Worm (Caenorhabditis elegans) whole organism, late embryonic: Measurements from ENCODE around the gene best-2.

ENCODE experiments used
- C08G9.2 ChIP-seq: sonication (generic microtip); optimal IDR thresholded peaks from 2 replicates; lab custom pipeline; 2016; ENCODE audit warnings: mild to moderate bottlenecking, missing genetic modification characterization, moderate library complexity, missing compliant biosample characterization
- K02D7.2 ChIP-seq: sonication (generic microtip); optimal IDR thresholded peaks from 2 replicates; lab custom pipeline; 2017; ENCODE audit warnings: mild to moderate bottlenecking, missing genetic modification characterization, missing compliant biosample characterization
- T23F11.4 ChIP-seq: fragments of 200-800 bp; sonication (Bioruptor generic); optimal IDR thresholded peaks from 2 replicates; lab custom pipeline; 2018; ENCODE audit warnings: mild to moderate bottlenecking, missing genetic modification characterization, missing compliant biosample characterization
- Y22D7AL.16 ChIP-seq: sonication (generic microtip); optimal IDR thresholded peaks from 2 replicates; lab custom pipeline; 2016; ENCODE audit warnings: missing genetic modification characterization, missing compliant biosample characterization
- ahr-1 ChIP-seq: sonication (generic microtip); optimal IDR thresholded peaks from 2 replicates; lab custom pipeline; 2016; ENCODE audit warnings: missing genetic modification characterization, missing compliant biosample characterization
- ama-1 ChIP-seq: fragments of 150-350 bp; optimal IDR thresholded peaks from 2 replicates; lab custom pipeline; 2014
- ceh-14 ChIP-seq: sonication (generic microtip); optimal IDR thresholded peaks from 2 replicates; lab custom pipeline; 2016; ENCODE audit warnings: missing genotype, missing genetic modification characterization, missing compliant biosample characterization
- ceh-2 ChIP-seq: sonication (generic microtip); optimal IDR thresholded peaks from 2 replicates; lab custom pipeline; 2016; ENCODE audit warnings: missing genotype, missing genetic modification characterization, missing compliant biosample characterization
- ceh-22 ChIP-seq: sonication (generic microtip); optimal IDR thresholded peaks from 2 replicates; lab custom pipeline; 2017; ENCODE audit warnings: missing biosample characterization, missing genetic modification characterization
- ceh-24 ChIP-seq: sonication (generic microtip); optimal IDR thresholded peaks from 2 replicates; lab custom pipeline; 2016; ENCODE audit warnings: mild to moderate bottlenecking, missing genetic modification characterization, missing compliant biosample characterization
- ceh-30 ChIP-seq: fragments of 150-350 bp; optimal IDR thresholded peaks from 2 replicates; lab custom pipeline; 2014; ENCODE audit warnings: missing biosample characterization, missing genetic modification characterization
- ceh-45 ChIP-seq: fragments of 200-800 bp; sonication (Bioruptor generic); IDR thresholded peaks from 2 replicates; pipeline ENCODE4 v1.3.6; 2022; ENCODE audit warnings: missing genetic modification reagents, missing genetic modification characterization, missing compliant biosample characterization
- ceh-48 ChIP-seq: sonication (generic microtip); optimal IDR thresholded peaks from 2 replicates; lab custom pipeline; 2016; ENCODE audit warnings: missing genetic modification characterization, inconsistent platforms, missing compliant biosample characterization
- ceh-6 ChIP-seq: fragments of 200-800 bp; sonication (Bioruptor generic); optimal IDR thresholded peaks from 2 replicates; lab custom pipeline; 2018; ENCODE audit warnings: mild to moderate bottlenecking, missing genetic modification characterization, missing compliant biosample characterization
- ceh-9 ChIP-seq: sonication (generic microtip); optimal IDR thresholded peaks from 2 replicates; lab custom pipeline; 2016; ENCODE audit warnings: mild to moderate bottlenecking, missing genetic modification characterization, inconsistent platforms, missing compliant biosample characterization
- dve-1 ChIP-seq: sonication (generic microtip); optimal IDR thresholded peaks from 2 replicates; lab custom pipeline; 2017; ENCODE audit warnings: antibody characterized with exemption, mild to moderate bottlenecking, missing genetic modification characterization, missing compliant biosample characterization
- elt-2 ChIP-seq: sonication (generic microtip); optimal IDR thresholded peaks from 2 replicates; lab custom pipeline; 2016; ENCODE audit warnings: missing genetic modification reagents, missing genetic modification characterization, missing compliant biosample characterization
- ets-4 ChIP-seq: sonication (generic microtip); optimal IDR thresholded peaks from 2 replicates; lab custom pipeline; 2016; ENCODE audit warnings: missing genetic modification characterization, missing compliant biosample characterization
- fax-1 ChIP-seq: sonication (generic microtip); optimal IDR thresholded peaks from 2 replicates; lab custom pipeline; 2016; ENCODE audit warnings: missing genotype, missing genetic modification characterization, missing compliant biosample characterization
- gmeb-2 ChIP-seq: sonication (generic microtip); optimal IDR thresholded peaks from 2 replicates; lab custom pipeline; 2016; ENCODE audit warnings: missing genetic modification characterization, inconsistent platforms, missing compliant biosample characterization
- hlh-13 ChIP-seq: fragments of 200-800 bp; sonication (Bioruptor generic); optimal IDR thresholded peaks from 2 replicates; lab custom pipeline; 2018; ENCODE audit warnings: mild to moderate bottlenecking, missing genetic modification characterization, missing compliant biosample characterization
- hlh-6 ChIP-seq: sonication (generic microtip); optimal IDR thresholded peaks from 2 replicates; lab custom pipeline; 2016; ENCODE audit warnings: missing genotype, missing genetic modification characterization, missing compliant biosample characterization
- lin-11 ChIP-seq: fragments of 200-800 bp; sonication (Bioruptor generic); optimal IDR thresholded peaks from 2 replicates; lab custom pipeline; 2018; ENCODE audit warnings: mild to moderate bottlenecking, missing genetic modification characterization, missing compliant biosample characterization
- npax-4 ChIP-seq: sonication (generic microtip); optimal IDR thresholded peaks from 2 replicates; lab custom pipeline; 2016; ENCODE audit warnings: missing genetic modification characterization, missing compliant biosample characterization
- odd-2 ChIP-seq: sonication (generic microtip); optimal IDR thresholded peaks from 2 replicates; lab custom pipeline; 2017; ENCODE audit warnings: antibody characterized with exemption, mild to moderate bottlenecking, missing genetic modification characterization, missing compliant biosample characterization
- pha-2 ChIP-seq: sonication (generic microtip); optimal IDR thresholded peaks from 2 replicates; lab custom pipeline; 2017; ENCODE audit warnings: mild to moderate bottlenecking, missing genetic modification characterization, missing compliant biosample characterization
- pha-4 ChIP-seq: fragments of 150-350 bp; optimal IDR thresholded peaks from 2 replicates; lab custom pipeline; 2018; ENCODE audit warnings: missing biosample characterization, missing genetic modification reagents, missing genetic modification characterization
- pros-1 ChIP-seq: fragments of 150-350 bp; optimal IDR thresholded peaks from 2 replicates; lab custom pipeline; 2014; ENCODE audit warnings: missing biosample characterization, missing genetic modification reagents, missing genetic modification characterization
- sdc-2 ChIP-seq: sonication (generic microtip); optimal IDR thresholded peaks from 2 replicates; lab custom pipeline; 2016; ENCODE audit warnings: missing genotype, missing genetic modification characterization, missing compliant biosample characterization
- sox-4 ChIP-seq: sonication (generic microtip); optimal IDR thresholded peaks from 2 replicates; lab custom pipeline; 2017; ENCODE audit warnings: mild to moderate bottlenecking, missing genetic modification characterization, inconsistent platforms, missing compliant biosample characterization
- tbx-2 ChIP-seq: sonication (generic microtip); optimal IDR thresholded peaks from 2 replicates; lab custom pipeline; 2016; ENCODE audit warnings: missing genetic modification characterization, missing compliant biosample characterization
- tbx-7 ChIP-seq: sonication (generic microtip); optimal IDR thresholded peaks from 2 replicates; lab custom pipeline; 2016; ENCODE audit warnings: missing genotype, missing genetic modification characterization, missing compliant biosample characterization
- unc-3 ChIP-seq, 2 experiments: fragments of 200-800 bp in 1 of 2; sonication (Bioruptor generic) in 1 of 2; sonication (generic microtip) in 1 of 2; conservative IDR thresholded peaks in 1 of 2; optimal IDR thresholded peaks in 1 of 2; 2 replicates each; pipeline versions ENCODE4 v1.3.6 to Lab custom; 2016 to 2022; ENCODE audit warnings: missing compliant biosample characterization in 2 of 2, missing genetic modification characterization in 2 of 2, missing genetic modification reagents in 1 of 2
- unc-55 ChIP-seq: sonication (generic microtip); optimal IDR thresholded peaks from 2 replicates; lab custom pipeline; 2017; ENCODE audit warnings: missing biosample characterization, missing genetic modification reagents, missing genetic modification characterization
- unc-86 ChIP-seq: sonication (generic microtip); optimal IDR thresholded peaks from 2 replicates; lab custom pipeline; 2016; ENCODE audit warnings: missing genetic modification characterization, missing compliant biosample characterization
- zip-5 ChIP-seq: sonication (generic microtip); optimal IDR thresholded peaks from 2 replicates; lab custom pipeline; 2016; ENCODE audit warnings: missing genetic modification characterization, missing compliant biosample characterization
- ztf-16 ChIP-seq: sonication (generic microtip); optimal IDR thresholded peaks from 2 replicates; lab custom pipeline; 2017; ENCODE audit warnings: missing genetic modification characterization, missing compliant biosample characterization

The best-2 gene

DNA sequence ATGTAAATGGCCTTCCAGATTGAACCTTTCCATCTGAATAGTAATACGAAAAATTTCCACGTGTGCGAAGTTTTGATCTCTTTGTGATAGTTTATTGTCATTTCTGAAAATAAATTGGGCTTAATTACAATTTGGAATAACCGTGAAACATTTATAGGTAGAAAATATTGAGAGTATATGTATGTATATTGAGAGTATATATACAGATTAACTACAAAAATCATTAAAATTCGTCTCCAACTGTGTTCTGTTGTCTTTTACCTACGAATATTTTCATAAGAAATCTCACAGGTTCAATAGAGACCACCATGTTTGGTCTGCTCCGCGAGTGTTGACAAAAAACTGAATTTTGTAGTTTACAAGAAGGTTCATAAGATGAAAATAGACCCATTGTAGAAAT lies at the start of gene best-2:
TSS of gene best-2 (minus strand) at position 101 of the 400 bp plus-strand sequence.
- no peak for TF ChIP-seq ceh-30 (tag; lab: Kevin White, UChicago)
- TF ChIP-seq dve-1: no peak
- TF ChIP-seq hlh-13 (GFP tag; lab: Kevin White, UChicago): no peak
- no peak for TF ChIP-seq unc-3 (GFP tag; conservative IDR thresholded peaks at IDR 0.05; lab: Robert Waterston, UW)
- TF ChIP-seq unc-3 (tag; optimal IDR thresholded peaks at IDR 0.05; lab: Kevin White, UChicago): no peak
- TF ChIP-seq T23F11.4: no peak
- no peak for TF ChIP-seq ceh-24 (tag; lab: Kevin White, UChicago)
- TF ChIP-seq ceh-6 (GFP tag; lab: Kevin White, UChicago): no peak
- TF ChIP-seq unc-55: no peak
- no peak for TF ChIP-seq ceh-14 (tag; lab: Kevin White, UChicago)
- TF ChIP-seq tbx-7 (tag; lab: Kevin White, UChicago): no peak
- no peak for TF ChIP-seq fax-1 (tag; lab: Kevin White, UChicago)
- TF ChIP-seq ceh-9: no peak
- TF ChIP-seq ahr-1 (tag; lab: Kevin White, UChicago): no peak
- TF ChIP-seq elt-2: no peak
- TF ChIP-seq npax-4 (tag; lab: Kevin White, UChicago): no peak
- TF ChIP-seq sox-4 (tag; lab: Kevin White, UChicago): no peak
- TF ChIP-seq hlh-6 (tag; lab: Kevin White, UChicago): no peak
- no peak for TF ChIP-seq unc-86 (tag; lab: Kevin White, UChicago)
- TF ChIP-seq K02D7.2: no peak
- no peak for TF ChIP-seq C08G9.2

DNA sequence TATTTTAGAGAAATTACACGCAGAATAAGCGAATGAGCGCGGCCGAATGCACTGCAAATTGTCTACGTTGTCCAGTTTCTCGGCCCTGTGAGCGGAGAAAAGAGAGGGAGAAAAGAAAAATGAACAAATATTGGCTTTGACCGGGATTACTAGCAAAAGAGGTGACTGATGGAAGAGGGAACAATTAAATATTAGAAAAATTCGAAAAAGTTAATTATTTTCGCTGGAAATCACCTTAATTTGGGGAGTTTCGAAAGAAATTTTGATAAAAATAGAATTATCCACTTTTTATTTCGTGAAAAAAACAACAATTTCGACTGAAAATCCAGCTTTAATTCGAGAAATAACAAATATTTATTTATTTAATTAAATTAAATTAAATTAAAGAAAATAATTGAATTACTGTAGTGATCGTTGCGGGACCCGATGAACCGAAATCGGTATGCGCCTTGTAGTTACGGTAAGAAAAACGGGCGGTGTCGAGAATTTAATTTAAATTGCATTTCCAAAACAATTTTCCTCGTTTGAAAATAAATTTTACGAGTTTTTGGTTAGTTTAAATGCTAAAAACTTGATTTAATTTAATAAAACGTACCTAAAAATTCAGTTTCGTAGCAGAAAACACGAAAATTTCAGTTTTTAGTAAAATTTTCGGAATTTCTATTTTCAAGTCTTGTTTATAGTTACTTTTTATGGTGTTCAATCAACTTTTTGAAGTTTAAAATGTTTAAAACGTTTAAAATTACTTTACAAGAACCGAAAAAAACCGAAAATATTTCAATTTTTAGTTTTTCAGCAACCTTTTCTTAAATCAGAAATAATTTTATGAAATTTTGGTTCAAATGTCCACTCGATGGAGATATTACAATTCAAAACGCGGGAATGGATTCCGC lies 41.8 kb upstream of the best-2 start, which contains the start of the genes crld-1 and msh-5:
TSS of gene crld-1 (minus strand) at position 51 of the 893 bp plus-strand sequence.
TSS of gene msh-5 (plus strand) at position 843 of the 893 bp plus-strand sequence.
- TF ChIP-seq sox-4 (tag; lab: Kevin White, UChicago) (no peak), ets-4 (no peak), ceh-14 (tag; lab: Kevin White, UChicago) (no peak), ama-1 (lab: Kevin White, UChicago) (no peak), fax-1 (tag; lab: Kevin White, UChicago) (no peak), lin-11 (tag; lab: Kevin White, UChicago) (no peak), ceh-2 (tag; lab: Kevin White, UChicago) (no peak), ceh-48 (tag; lab: Kevin White, UChicago) (no peak), odd-2 (tag; lab: Kevin White, UChicago) (no peak), pha-2 (tag; lab: Kevin White, UChicago) (no peak), pha-4 (tag; lab: Kevin White, UChicago) (no peak), unc-86 (tag; lab: Kevin White, UChicago) (no peak), Y22D7AL.16 (tag; lab: Kevin White, UChicago) (no peak), hlh-13 (GFP tag; lab: Kevin White, UChicago) (no peak), ceh-45 (GFP tag; lab: Robert Waterston, UW) (no peak), tbx-2 (no peak), pros-1 (tag; lab: Kevin White, UChicago) (no peak)

DNA sequence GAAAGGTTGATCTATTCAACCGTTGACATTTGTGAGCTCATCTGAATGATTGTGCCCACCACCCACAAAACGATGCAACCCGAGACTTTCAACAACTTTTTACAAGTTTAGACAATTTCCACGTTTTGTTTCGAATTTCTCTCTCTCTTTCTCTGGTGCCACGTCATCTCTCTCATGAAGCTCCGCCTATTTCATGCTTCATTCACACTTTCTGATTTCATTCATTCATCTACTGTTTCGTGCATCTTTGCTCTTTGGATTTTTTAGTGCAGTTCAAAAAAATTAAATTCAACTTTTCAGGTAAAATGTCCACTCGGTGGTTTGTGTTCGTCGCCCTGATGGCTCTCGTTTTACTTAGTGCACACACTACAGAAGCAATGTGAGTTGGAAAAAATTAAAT lies 36.4 kb upstream of the best-2 start, which contains the start of gene nlp-79:
TSS of gene nlp-79 (plus strand) at position 301 of the 400 bp plus-strand sequence.
- TF ChIP-seq sdc-2 (tag; lab: Kevin White, UChicago) (no peak), fax-1 (tag; lab: Kevin White, UChicago) (no peak), zip-5 (tag; lab: Kevin White, UChicago) (no peak), gmeb-2 (tag; lab: Kevin White, UChicago) (no peak), ztf-16 (tag; lab: Kevin White, UChicago) (no peak), ceh-22 (tag; lab: Kevin White, UChicago) (no peak)
